Fruit fly (Drosophila melanogaster) whole organism, larva: ENCODE results near the gene CG10274.
"Not testable (repeated sequence)": the region's sequence is repeated elsewhere in the genome, so short reads cannot be mapped to it uniquely, and the experiment has no call there.

Source experiments
- noc ChIP-seq: fragments of 200-800 bp; sonication (Bioruptor generic); optimal IDR thresholded peaks from 3 replicates; lab custom pipeline; 2019; ENCODE audit warnings: missing biosample characterization, mild to moderate bottlenecking, missing genetic modification characterization, moderate library complexity

Gene CG10274

dm6 chr3L:6162483-6163128, 19.0 kb downstream of the CG10274 start, which contains the start of gene Prdm13:
Gene Prdm13, plus strand, starts transcription at chr3L:6163127.
- no peak for TF ChIP-seq noc

- no peak for TF ChIP-seq noc
Observed at dm6 chr3L:6161997-6162396, 19.6 kb downstream of the CG10274 start.

dm6 chr3L:6160514-6160913, 21.1 kb downstream of the CG10274 start, which contains the start of gene Cpr65Az:
Gene Cpr65Az, plus strand, starts transcription at chr3L:6160814.
- no peak for TF ChIP-seq noc

- no peak for TF ChIP-seq noc
Observed at dm6 chr3L:6159863-6160262, 21.8 kb downstream of the CG10274 start.

dm6 chr3L:6158530-6158929, 23.1 kb downstream of the CG10274 start, which contains the start of gene Cpr65Ay:
Gene Cpr65Ay, minus strand, starts transcription at chr3L:6158630.
- no peak for TF ChIP-seq noc

- peak; percentile 15 for TF ChIP-seq noc
Observed at dm6 chr3L:6157327-6158032, 24.1 kb downstream of the CG10274 start, which contains the start of gene CG13297. Gene CG13297, minus strand, starts transcription at chr3L:6157377.

- no peak for TF ChIP-seq noc
Observed at dm6 chr3L:6154951-6155394, 26.7 kb downstream of the CG10274 start.

- no peak for TF ChIP-seq noc
Observed at dm6 chr3L:6152531-6152930, 29.1 kb downstream of the CG10274 start, which contains the start of gene Acp65Aa. Gene Acp65Aa, minus strand, starts transcription at chr3L:6152745.

- TF ChIP-seq noc = not testable (repeated sequence)
Observed at dm6 chr3L:6150757-6151354, 30.8 kb downstream of the CG10274 start, which contains the start of the genes Cpr65Ax2 and Lcp65Aa. Gene Cpr65Ax2, minus strand, starts transcription at chr3L:6150857. Gene Lcp65Aa, plus strand, starts transcription at chr3L:6151304.

dm6 chr3L:6149248-6149647, 32.4 kb downstream of the CG10274 start, which contains the start of gene Lcp65Ab1:
Gene Lcp65Ab1, plus strand, starts transcription at chr3L:6149548.
- TF ChIP-seq noc = not testable (repeated sequence)

- not testable (repeated sequence) for TF ChIP-seq noc
Observed at dm6 chr3L:6147887-6148286, 33.7 kb downstream of the CG10274 start, which contains the start of gene Cpr65Ax1. Gene Cpr65Ax1, minus strand, starts transcription at chr3L:6147987.

dm6 chr3L:6146374-6146773, 35.3 kb downstream of the CG10274 start, which contains the start of gene Lcp65Ab2:
Gene Lcp65Ab2, plus strand, starts transcription at chr3L:6146674.
- not testable (repeated sequence) for TF ChIP-seq noc

- TF ChIP-seq noc = no peak
Observed at dm6 chr3L:6144769-6145220, 36.8 kb downstream of the CG10274 start, which contains the start of gene Lcp65Ac. Gene Lcp65Ac, plus strand, starts transcription at chr3L:6144819.

dm6 chr3L:6143188-6143755, 38.4 kb downstream of the CG10274 start, which contains the start of gene Lcp65Ad:
Gene Lcp65Ad, plus strand, starts transcription at chr3L:6143395.
- TF ChIP-seq noc = no peak

- TF ChIP-seq noc = no peak
Observed at dm6 chr3L:6142313-6142712, 39.3 kb downstream of the CG10274 start, which contains the start of gene Cpr65Aw. Gene Cpr65Aw, minus strand, starts transcription at chr3L:6142413.

- TF ChIP-seq noc = no peak
Observed at dm6 chr3L:6141538-6141937, 40.1 kb downstream of the CG10274 start.
